Worm (Caenorhabditis elegans): Measurements from ENCODE around the gene cyp-25A4.
"Not testable (repeated sequence)": the region's sequence is repeated elsewhere in the genome, so short reads cannot be mapped to it uniquely, and the experiment has no call there.

DNA sequence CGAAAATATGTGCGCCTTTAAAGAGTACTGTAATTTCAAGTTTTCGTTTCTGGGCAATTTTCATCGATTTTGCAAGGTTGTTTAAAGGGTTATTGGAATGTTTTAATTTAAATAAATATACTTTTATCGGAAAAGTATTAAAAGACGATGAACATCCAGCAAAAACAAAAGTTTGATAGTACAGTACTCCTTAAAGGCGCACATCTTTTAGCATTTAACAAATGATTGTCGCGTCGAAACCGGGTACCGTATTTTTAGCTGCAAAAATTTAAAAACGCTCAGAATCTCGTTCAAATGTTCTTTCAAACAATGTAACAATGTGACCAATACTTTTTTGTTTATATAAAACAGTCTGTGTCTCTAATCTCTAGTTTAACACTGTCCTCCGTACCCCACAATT, 11.6 kb downstream of the cyp-25A4 start, which contains the start of gene C36A4.11:
- TF ChIP-seq R02D3.7 (tag; optimal IDR thresholded peaks at IDR 0.05); aly-2 (tag; optimal IDR thresholded peaks at IDR 0.05); dpl-1 (GFP tag; optimal IDR thresholded peaks at IDR 0.05); pha-4 (GFP tag; IDR thresholded peaks at IDR 0.05); pha-4 (tag; optimal IDR thresholded peaks at IDR 0.05); zag-1 (tag; optimal IDR thresholded peaks at IDR 0.05); ztf-11 (tag; optimal IDR thresholded peaks at IDR 0.05); lim-7 (GFP tag; IDR thresholded peaks at IDR 0.05); fkh-10 (GFP tag; optimal IDR thresholded peaks at IDR 0.05); F49E8.2 (tag; optimal IDR thresholded peaks at IDR 0.05; ENCODE audit: borderline replicate concordance); nhr-76 (tag; optimal IDR thresholded peaks at IDR 0.05); ces-1 (GFP tag; optimal IDR thresholded peaks at IDR 0.05): not testable (repeated sequence)
